Worm (Caenorhabditis elegans): ENCODE results near the gene acer-1.

- TF ChIP-seq flt-1 (GFP tag; IDR thresholded peaks at IDR 0.05): no peak
- TF ChIP-seq ref-1 (GFP tag; conservative IDR thresholded peaks at IDR 0.05): no peak
- no peak for TF ChIP-seq T22C8.4 (GFP tag; IDR thresholded peaks at IDR 0.05)
- TF ChIP-seq med-1 (GFP tag; optimal IDR thresholded peaks at IDR 0.05; ENCODE audit: insufficient read depth): no peak
- no peak for TF ChIP-seq tab-1 (GFP tag; IDR thresholded peaks at IDR 0.05)
- TF ChIP-seq ztf-29 (GFP tag; IDR thresholded peaks at IDR 0.05): no peak
- no peak for TF ChIP-seq cog-1 (tag; optimal IDR thresholded peaks at IDR 0.05)
- TF ChIP-seq klf-2 (GFP tag; conservative IDR thresholded peaks at IDR 0.05): no peak
Measured at ce11 chrII:6923792-6924191, 33.6 kb upstream of the acer-1 start.

Measured in whole organism, midembryonic.